Worm (Caenorhabditis elegans): Measurements from ENCODE around the gene srd-45.

Gene srd-45

DNA sequence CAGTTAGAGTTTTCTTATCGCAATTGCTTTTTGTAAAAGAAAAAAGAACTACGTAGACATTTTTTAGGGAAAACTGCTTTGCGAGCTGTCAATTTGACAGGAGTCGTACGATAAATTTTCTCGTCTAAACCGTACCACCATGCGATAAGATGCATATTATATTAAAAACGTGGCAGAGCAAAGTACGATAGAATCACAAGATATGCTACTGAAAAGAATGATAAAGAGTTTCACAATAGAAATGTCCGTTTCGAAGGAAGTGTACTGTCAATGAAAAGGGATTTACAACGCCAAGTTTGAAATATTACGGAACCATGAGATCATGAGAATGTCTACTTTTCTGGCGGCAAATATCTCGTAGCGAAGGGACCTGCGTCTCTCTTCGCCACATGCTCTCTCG is 36.0 kb downstream of the srd-45 start, which contains the start of gene F19H6.5:
Gene F19H6.5 (minus strand): TSS at position 101 of the 400 bp plus-strand sequence.
- TF ChIP-seq Y55F3AM.14 (GFP tag; optimal IDR thresholded peaks at IDR 0.05) (no peak), lin-13 (GFP tag; optimal IDR thresholded peaks at IDR 0.05) (no peak), ZK546.5 (tag; optimal IDR thresholded peaks at IDR 0.05) (no peak), nhr-77 (tag; optimal IDR thresholded peaks at IDR 0.05) (no peak)

DNA sequence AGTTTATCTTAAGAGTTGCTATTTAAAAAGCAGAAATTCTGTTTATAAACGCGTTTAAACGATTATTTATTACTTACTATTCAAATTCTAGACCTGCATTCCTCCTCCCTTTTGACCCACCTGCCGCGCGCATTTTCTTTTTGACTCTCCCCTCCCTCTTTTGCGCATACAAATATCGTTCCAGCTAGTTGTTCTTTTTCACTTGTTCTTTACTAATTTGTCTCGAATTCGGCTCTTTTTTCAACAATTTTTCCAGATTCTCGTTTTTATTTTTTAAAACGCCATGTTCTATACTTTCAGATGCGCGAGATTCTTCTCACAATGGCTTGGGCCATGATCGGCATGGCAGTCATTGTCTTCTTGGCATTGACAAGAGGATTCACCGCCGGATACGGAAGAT is 36.6 kb downstream of the srd-45 start, which contains the start of gene F19H6.4:
Gene F19H6.4 (plus strand): TSS at position 301 of the 400 bp plus-strand sequence.
- TF ChIP-seq egl-27 (tag; optimal IDR thresholded peaks at IDR 0.05): no peak
- TF ChIP-seq blmp-1 (tag; optimal IDR thresholded peaks at IDR 0.05; ENCODE audit: insufficient read depth): no peak
- no peak for TF ChIP-seq snpc-4 (tag; optimal IDR thresholded peaks at IDR 0.05)

DNA sequence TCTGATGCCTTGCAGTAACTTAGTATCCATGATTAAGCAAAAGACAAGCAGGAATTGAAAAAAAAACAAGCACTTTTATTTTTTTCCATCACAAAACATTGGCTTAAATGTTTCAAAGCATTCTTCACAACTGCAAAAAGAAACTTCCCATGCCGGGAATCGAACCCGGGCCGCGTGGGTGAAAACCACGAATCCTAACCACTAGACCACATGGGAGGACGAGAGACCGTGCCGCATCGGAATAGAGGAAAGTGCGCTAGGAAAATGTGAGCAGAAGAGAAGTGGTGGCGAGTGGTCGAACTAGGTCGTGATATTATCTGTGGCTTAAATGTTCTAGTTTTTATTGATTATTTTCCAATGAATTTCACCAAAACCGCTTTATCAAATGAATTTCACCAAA is 38.7 kb downstream of the srd-45 start:
- TF ChIP-seq unc-55 (GFP tag; optimal IDR thresholded peaks at IDR 0.05): peak; percentile 56
- TF ChIP-seq F13H6.1 (tag; optimal IDR thresholded peaks at IDR 0.05): peak; percentile 9
- TF ChIP-seq C34F6.9 (tag; optimal IDR thresholded peaks at IDR 0.05): peak; percentile 36
- TF ChIP-seq dmd-4 (tag; optimal IDR thresholded peaks at IDR 0.05): no peak
- no peak for TF ChIP-seq Y55F3AM.14 (GFP tag; optimal IDR thresholded peaks at IDR 0.05)
- TF ChIP-seq fos-1 (tag; optimal IDR thresholded peaks at IDR 0.05): peak; percentile 24
- peak; percentile 51 for TF ChIP-seq sma-9 (GFP tag; optimal IDR thresholded peaks at IDR 0.05)
- no peak for TF ChIP-seq sma-9 (tag; optimal IDR thresholded peaks at IDR 0.05)
- no peak for TF ChIP-seq gmeb-1 (tag; optimal IDR thresholded peaks at IDR 0.05)
- no peak for TF ChIP-seq nhr-23 (tag; optimal IDR thresholded peaks at IDR 0.05)
- peak in 1 of 2 experiments; percentile 41 for TF ChIP-seq mdl-1 (tag; optimal IDR thresholded peaks at IDR 0.05)
- TF ChIP-seq zag-1 (tag; optimal IDR thresholded peaks at IDR 0.05): peak; percentile 35
- TF ChIP-seq nhr-25 (tag; optimal IDR thresholded peaks at IDR 0.05): no peak
- no peak for TF ChIP-seq skn-1 (tag; optimal IDR thresholded peaks at IDR 0.05)
- TF ChIP-seq crh-2 (tag; optimal IDR thresholded peaks at IDR 0.05): peak; percentile 49
- TF ChIP-seq R02D3.7 (tag; optimal IDR thresholded peaks at IDR 0.05): no peak
- TF ChIP-seq nhr-10 (tag; optimal IDR thresholded peaks at IDR 0.05): no peak
- peak; percentile 76 for TF ChIP-seq nhr-129 (tag; optimal IDR thresholded peaks at IDR 0.05)

ce11 chrX:12371321-12371720 is 42.5 kb downstream of the srd-45 start, which contains the start of gene rif-1.2:
rif-1.2 (minus strand) TSS chrX:12371421.
- no peak for TF ChIP-seq nhr-129 (tag; optimal IDR thresholded peaks at IDR 0.05)
- no peak for TF ChIP-seq mab-5 (tag; optimal IDR thresholded peaks at IDR 0.05)
- TF ChIP-seq egl-27 (tag; optimal IDR thresholded peaks at IDR 0.05): no peak
- TF ChIP-seq lsy-2 (tag; optimal IDR thresholded peaks at IDR 0.05): no peak
- TF ChIP-seq F13H6.1 (tag; optimal IDR thresholded peaks at IDR 0.05): no peak
- TF ChIP-seq lin-11 (tag; optimal IDR thresholded peaks at IDR 0.05): no peak
- no peak for TF ChIP-seq unc-62 (GFP tag; optimal IDR thresholded peaks at IDR 0.05)
- TF ChIP-seq ama-1 (optimal IDR thresholded peaks at IDR 0.05): no peak

ce11 chrX:12375783-12376182 is 47.0 kb downstream of the srd-45 start:
- TF ChIP-seq lin-13 (GFP tag; optimal IDR thresholded peaks at IDR 0.05) (no peak), sem-4 (tag; optimal IDR thresholded peaks at IDR 0.05) (no peak), crh-2 (tag; optimal IDR thresholded peaks at IDR 0.05) (no peak), ceh-82 (tag; optimal IDR thresholded peaks at IDR 0.05) (no peak), nhr-23 (tag; optimal IDR thresholded peaks at IDR 0.05) (no peak), zag-1 (tag; optimal IDR thresholded peaks at IDR 0.05) (no peak), blmp-1 (tag; optimal IDR thresholded peaks at IDR 0.05; ENCODE audit: insufficient read depth) (no peak), snpc-4 (tag; optimal IDR thresholded peaks at IDR 0.05) (no peak), lin-11 (tag; optimal IDR thresholded peaks at IDR 0.05) (no peak), elt-1 (tag; optimal IDR thresholded peaks at IDR 0.05) (no peak), egl-27 (tag; optimal IDR thresholded peaks at IDR 0.05) (no peak), ZK546.5 (tag; optimal IDR thresholded peaks at IDR 0.05) (no peak), nhr-237 (tag; optimal IDR thresholded peaks at IDR 0.05) (no peak), unc-39 (tag; optimal IDR thresholded peaks at IDR 0.05) (no peak)

ce11 chrX:12378293-12378692 is 49.5 kb downstream of the srd-45 start, which contains the start of gene glb-13:
glb-13 (minus strand) TSS chrX:12378393.
- TF ChIP-seq ztf-11 (tag; optimal IDR thresholded peaks at IDR 0.05) (no peak), nhr-12 (tag; optimal IDR thresholded peaks at IDR 0.05) (no peak), sma-9 (GFP tag; optimal IDR thresholded peaks at IDR 0.05) (no peak), sma-9 (tag; optimal IDR thresholded peaks at IDR 0.05) (no peak), unc-62 (GFP tag; optimal IDR thresholded peaks at IDR 0.05) (no peak), F13H6.1 (tag; optimal IDR thresholded peaks at IDR 0.05) (no peak), gmeb-1 (tag; optimal IDR thresholded peaks at IDR 0.05) (no peak), zag-1 (tag; optimal IDR thresholded peaks at IDR 0.05) (no peak)
